Fruit fly (Drosophila melanogaster) whole organism, prepupa: Measurements from ENCODE around the gene CG43672.
A peak's percentile ranks its signal among the peaks of the same experiment; 100 is the strongest.

ENCODE experiments used
- Blimp-1 ChIP-seq: fragments of 200-800 bp; sonication (Bioruptor generic); optimal IDR thresholded peaks from 3 replicates; lab custom pipeline; 2017; ENCODE audit warnings: missing biosample characterization, missing genetic modification characterization, mild to moderate bottlenecking, moderate library complexity, missing genetic modification reagents
- CG10631 ChIP-seq: fragments of 200-800 bp; sonication (Bioruptor generic); optimal IDR thresholded peaks from 2 replicates; lab custom pipeline; 2016; ENCODE audit warnings: missing biosample characterization, missing genetic modification characterization
- CG10669 ChIP-seq: fragments of 200-800 bp; sonication (Bioruptor generic); optimal IDR thresholded peaks from 3 replicates; lab custom pipeline; 2018; ENCODE audit warnings: missing biosample characterization, mild to moderate bottlenecking, missing genetic modification characterization, moderate library complexity
- CG11762 ChIP-seq: fragments of 200-800 bp; sonication (Bioruptor generic); optimal IDR thresholded peaks from 3 replicates; lab custom pipeline; 2016; ENCODE audit warnings: missing biosample characterization, missing genetic modification characterization; ENCODE audit not compliant: insufficient read depth
- CG11902 ChIP-seq: fragments of 200-800 bp; sonication (Bioruptor generic); optimal IDR thresholded peaks from 3 replicates; lab custom pipeline; 2016; ENCODE audit warnings: missing biosample characterization, missing genetic modification characterization
- CG15336 ChIP-seq: fragments of 200-800 bp; sonication (Bioruptor generic); IDR thresholded peaks from 2 replicates; pipeline ENCODE4 v1.3.6; 2022; ENCODE audit warnings: missing biosample characterization, missing genetic modification characterization
- CG1621 ChIP-seq: fragments of 200-800 bp; sonication (Bioruptor generic); optimal IDR thresholded peaks from 3 replicates; lab custom pipeline; 2018; ENCODE audit warnings: missing biosample characterization, mild to moderate bottlenecking, missing genetic modification characterization
- CG16779 ChIP-seq: fragments of 200-800 bp; sonication (Bioruptor generic); optimal IDR thresholded peaks from 3 replicates; lab custom pipeline; 2017; ENCODE audit warnings: missing biosample characterization, mild to moderate bottlenecking, missing genetic modification characterization
- CG3032 ChIP-seq: fragments of 200-800 bp; optimal IDR thresholded peaks from 2 replicates; lab custom pipeline; 2019; ENCODE audit warnings: missing biosample characterization, mild to moderate bottlenecking, missing genetic modification characterization, moderate library complexity
- CG32006 ChIP-seq: fragments of 200-800 bp; sonication (Bioruptor generic); optimal IDR thresholded peaks from 3 replicates; lab custom pipeline; 2017; ENCODE audit warnings: missing biosample characterization, mild to moderate bottlenecking, missing genetic modification characterization
- CG34406 ChIP-seq: fragments of 200-800 bp; sonication (Bioruptor generic); optimal IDR thresholded peaks from 3 replicates; lab custom pipeline; 2016; ENCODE audit warnings: missing biosample characterization, missing genetic modification characterization
- CG3919 ChIP-seq: fragments of 200-800 bp; sonication (Bioruptor generic); optimal IDR thresholded peaks from 3 replicates; lab custom pipeline; 2016; ENCODE audit warnings: missing biosample characterization, missing genetic modification characterization
- CG4318 ChIP-seq: fragments of 200-800 bp; sonication (Bioruptor generic); optimal IDR thresholded peaks from 3 replicates; lab custom pipeline; 2017; ENCODE audit warnings: missing biosample characterization, mild to moderate bottlenecking, missing genetic modification characterization
- CG6163 ChIP-seq: fragments of 200-800 bp; sonication (Bioruptor generic); IDR thresholded peaks from 3 replicates; pipeline ENCODE4 v1.3.6; 2022; ENCODE audit warnings: missing biosample characterization, missing genetic modification characterization
- CG6276 ChIP-seq: fragments of 200-800 bp; sonication (Bioruptor generic); optimal IDR thresholded peaks from 2 replicates; lab custom pipeline; 2017; ENCODE audit warnings: missing biosample characterization, mild to moderate bottlenecking, missing genetic modification characterization
- CG6792 ChIP-seq: fragments of 200-800 bp; sonication (Bioruptor generic); optimal IDR thresholded peaks from 3 replicates; lab custom pipeline; 2016; ENCODE audit warnings: missing biosample characterization, missing genetic modification characterization
- CG7368 ChIP-seq: fragments of 200-800 bp; sonication (Bioruptor generic); optimal IDR thresholded peaks from 3 replicates; lab custom pipeline; 2016; ENCODE audit warnings: missing biosample characterization, missing genetic modification characterization
- CG8119 ChIP-seq: fragments of 200-800 bp; sonication (Bioruptor generic); IDR thresholded peaks from 3 replicates; pipeline ENCODE4 v1.3.6; 2022; ENCODE audit warnings: missing biosample characterization, missing genetic modification characterization
- CG8319 ChIP-seq: fragments of 200-800 bp; sonication (Bioruptor generic); optimal IDR thresholded peaks from 3 replicates; lab custom pipeline; 2016; ENCODE audit warnings: missing biosample characterization, missing genetic modification characterization
- CG8632 ChIP-seq: fragments of 200-800 bp; sonication (Bioruptor generic); optimal IDR thresholded peaks from 3 replicates; lab custom pipeline; 2016; ENCODE audit warnings: missing biosample characterization, missing genetic modification characterization
- Eip78C ChIP-seq: fragments of 200-800 bp; sonication (Bioruptor generic); peaks from one replicate; lab custom pipeline; 2016; ENCODE audit warnings: missing biosample characterization, missing genetic modification characterization
- Eip93F ChIP-seq: fragments of 200-800 bp; sonication (Bioruptor generic); optimal IDR thresholded peaks from 2 replicates; lab custom pipeline; 2016; ENCODE audit warnings: missing biosample characterization, mild to moderate bottlenecking, missing genetic modification characterization
- Ets21C ChIP-seq: fragments of 200-800 bp; sonication (Bioruptor generic); optimal IDR thresholded peaks from 3 replicates; lab custom pipeline; 2016; ENCODE audit warnings: missing biosample characterization, missing genetic modification characterization
- Ets96B ChIP-seq: fragments of 200-800 bp; optimal IDR thresholded peaks from 2 replicates; lab custom pipeline; 2019; ENCODE audit warnings: missing biosample characterization, mild to moderate bottlenecking, missing genetic modification characterization, moderate library complexity
- Gug ChIP-seq: fragments of 200-800 bp; sonication (Bioruptor generic); IDR thresholded peaks from 2 replicates; pipeline ENCODE4 v1.3.6; 2022; ENCODE audit warnings: missing biosample characterization, missing genetic modification characterization
- Hr38 ChIP-seq: sonication (Bioruptor generic); optimal IDR thresholded peaks from 2 replicates; lab custom pipeline; 2016; ENCODE audit warnings: missing biosample characterization, missing genetic modification characterization
- Hr39 ChIP-seq: fragments of 200-800 bp; sonication (Bioruptor generic); optimal IDR thresholded peaks from 2 replicates; lab custom pipeline; 2016; ENCODE audit warnings: missing biosample characterization, missing genetic modification characterization
- Hr4 ChIP-seq: fragments of 200-800 bp; sonication (Bioruptor generic); optimal IDR thresholded peaks from 3 replicates; lab custom pipeline; 2016; ENCODE audit warnings: missing biosample characterization, missing genetic modification characterization
- Lpt ChIP-seq: fragments of 200-800 bp; sonication (Bioruptor generic); optimal IDR thresholded peaks from 3 replicates; lab custom pipeline; 2016; ENCODE audit warnings: missing biosample characterization, missing genetic modification characterization
- OdsH ChIP-seq: fragments of 200-800 bp; sonication (Bioruptor generic); optimal IDR thresholded peaks from 3 replicates; lab custom pipeline; 2016; ENCODE audit warnings: missing biosample characterization, missing genetic modification characterization
- Smox ChIP-seq: fragments of 200-800 bp; sonication (Bioruptor generic); optimal IDR thresholded peaks from 3 replicates; lab custom pipeline; 2016; ENCODE audit warnings: missing biosample characterization, missing genetic modification characterization
- Sox15 ChIP-seq: fragments of 200-800 bp; sonication (Bioruptor generic); optimal IDR thresholded peaks from 3 replicates; lab custom pipeline; 2016; ENCODE audit warnings: missing biosample characterization, missing genetic modification characterization
- achi ChIP-seq: fragments of 200-800 bp; sonication (Bioruptor generic); optimal IDR thresholded peaks from 3 replicates; lab custom pipeline; 2016; ENCODE audit warnings: missing biosample characterization, missing genetic modification characterization
- cyc ChIP-seq: fragments of 200-800 bp; sonication (Bioruptor generic); optimal IDR thresholded peaks from 3 replicates; lab custom pipeline; 2016; ENCODE audit warnings: missing biosample characterization, missing genetic modification characterization
- dac ChIP-seq: fragments of 200-800 bp; sonication (Bioruptor generic); optimal IDR thresholded peaks from 2 replicates; lab custom pipeline; 2017; ENCODE audit warnings: missing biosample characterization, mild to moderate bottlenecking, missing genetic modification characterization
- dsx ChIP-seq: fragments of 200-800 bp; optimal IDR thresholded peaks from 3 replicates; lab custom pipeline; 2019; ENCODE audit warnings: missing biosample characterization, mild to moderate bottlenecking, missing genetic modification characterization, moderate library complexity; ENCODE audit not compliant: poor library complexity, severe bottlenecking
- eg ChIP-seq: fragments of 200-800 bp; sonication (Bioruptor generic); IDR thresholded peaks from 3 replicates; pipeline ENCODE4 v1.3.6; 2022; ENCODE audit warnings: missing biosample characterization, missing genetic modification characterization
- esn ChIP-seq: fragments of 200-800 bp; sonication (Bioruptor generic); optimal IDR thresholded peaks from 2 replicates; lab custom pipeline; 2016; ENCODE audit warnings: missing biosample characterization, mild to moderate bottlenecking, missing genetic modification characterization, moderate library complexity
- fd59A ChIP-seq: fragments of 200-800 bp; sonication (Bioruptor generic); optimal IDR thresholded peaks from 2 replicates; lab custom pipeline; 2017; ENCODE audit warnings: missing biosample characterization, mild to moderate bottlenecking, missing genetic modification characterization, missing genetic modification reagents
- fkh ChIP-seq: fragments of 200-800 bp; sonication (Bioruptor generic); optimal IDR thresholded peaks from 3 replicates; lab custom pipeline; 2017; ENCODE audit warnings: missing biosample characterization, mild to moderate bottlenecking, missing genetic modification characterization, moderate library complexity
- lz ChIP-seq: fragments of 200-800 bp; sonication (Bioruptor generic); optimal IDR thresholded peaks from 3 replicates; lab custom pipeline; 2016; ENCODE audit warnings: missing biosample characterization, missing genetic modification characterization
- net ChIP-seq: fragments of 200-800 bp; sonication (Bioruptor generic); optimal IDR thresholded peaks from 3 replicates; lab custom pipeline; 2016; ENCODE audit warnings: missing biosample characterization, missing genetic modification characterization
- pdm3 ChIP-seq: fragments of 200-800 bp; sonication (Bioruptor generic); optimal IDR thresholded peaks from 3 replicates; lab custom pipeline; 2016; ENCODE audit warnings: missing biosample characterization, missing genetic modification characterization
- spab ChIP-seq: fragments of 200-800 bp; sonication (Bioruptor generic); optimal IDR thresholded peaks from 2 replicates; lab custom pipeline; 2017; ENCODE audit warnings: missing biosample characterization, mild to moderate bottlenecking, missing genetic modification characterization, missing genetic modification reagents
- svp ChIP-seq: fragments of 200-800 bp; sonication (Bioruptor generic); peaks from one replicate; lab custom pipeline; 2016; ENCODE audit warnings: missing biosample characterization, missing genetic modification characterization
- vri ChIP-seq: fragments of 200-800 bp; sonication (Bioruptor generic); optimal IDR thresholded peaks from 3 replicates; lab custom pipeline; 2016; ENCODE audit warnings: missing biosample characterization, mild to moderate bottlenecking, missing genetic modification characterization

The CG43672 gene

dm6 chrX:15804790-15805189 lies 32.0 kb downstream of the CG43672 start:
- TF ChIP-seq CG11902 (GFP tag; lab: Kevin White, UChicago) (no peak), Smox (GFP tag; lab: Kevin White, UChicago) (no peak), Hr39 (GFP tag; lab: Kevin White, UChicago) (no peak), fkh (GFP tag; lab: Kevin White, UChicago) (no peak), CG4318 (GFP tag; lab: Kevin White, UChicago) (no peak), CG16779 (tag; lab: Kevin White, UChicago) (no peak), CG1621 (tag; lab: Kevin White, UChicago) (peak; percentile 26), CG8319 (GFP tag; lab: Kevin White, UChicago) (no peak), svp (peak; percentile 57), spab (GFP tag; lab: Kevin White, UChicago) (no peak), CG3919 (GFP tag; lab: Kevin White, UChicago) (peak; percentile 21), dsx (GFP tag; lab: Kevin White, UChicago) (no peak), CG11762 (GFP tag; lab: Kevin White, UChicago) (no peak), CG8119 (GFP tag; lab: Robert Waterston, UW) (0 out of 3 replicates have a peak, but pooled peaks have one; percentile 38), dac (GFP tag; lab: Kevin White, UChicago) (no peak), CG6163 (GFP tag; lab: Robert Waterston, UW) (0 out of 3 replicates have a peak, but pooled peaks have one; percentile 46), Ets21C (no peak), Sox15 (GFP tag; lab: Kevin White, UChicago) (no peak), CG6276 (GFP tag; lab: Kevin White, UChicago) (peak; percentile 13), CG3032 (no peak), OdsH (GFP tag; lab: Kevin White, UChicago) (no peak), CG10669 (GFP tag; lab: Kevin White, UChicago) (peak; percentile 24), esn (GFP tag; lab: Kevin White, UChicago) (no peak), Ets96B (peak; percentile 19), Eip78C (GFP tag; lab: Kevin White, UChicago) (peak; percentile 60), vri (no peak), fd59A (no peak), Blimp-1 (GFP tag; lab: Kevin White, UChicago) (no peak), CG8632 (GFP tag; lab: Kevin White, UChicago) (peak; percentile 26), CG32006 (GFP tag; lab: Kevin White, UChicago) (peak; percentile 39), Eip93F (GFP tag; lab: Kevin White, UChicago) (no peak), Gug (no peak), CG34406 (GFP tag; lab: Kevin White, UChicago) (peak; percentile 21), CG10631 (GFP tag; lab: Kevin White, UChicago) (peak; percentile 36), Hr38 (no peak), CG15336 (GFP tag; lab: Robert Waterston, UW) (peak; percentile 60), CG7368 (GFP tag; lab: Kevin White, UChicago) (no peak), pdm3 (GFP tag; lab: Kevin White, UChicago) (peak; percentile 23), lz (GFP tag; lab: Kevin White, UChicago) (peak; percentile 1), eg (GFP tag; lab: Robert Waterston, UW) (peak; percentile 34; the same call in 2 of the 3 replicates), net (no peak), achi (GFP tag; lab: Kevin White, UChicago) (peak; percentile 23), CG6792 (GFP tag; lab: Kevin White, UChicago) (no peak), Hr4 (no peak), cyc (no peak), Lpt (GFP tag; lab: Kevin White, UChicago) (no peak)
